Worm (Caenorhabditis elegans) whole organism, L2 larva: ENCODE measurements around the gene ZK813.6.

Source experiments
- F13H6.1 ChIP-seq: sonication (generic microtip); optimal IDR thresholded peaks from 2 replicates; lab custom pipeline; 2016; ENCODE audit warnings: missing genetic modification characterization, missing compliant biosample characterization
- aly-2 ChIP-seq: fragments of 150-350 bp; optimal IDR thresholded peaks from 2 replicates; lab custom pipeline; 2014; ENCODE audit warnings: missing biosample characterization, missing genetic modification characterization
- ceh-82 ChIP-seq: fragments of 150-350 bp; optimal IDR thresholded peaks from 2 replicates; lab custom pipeline; 2014; ENCODE audit warnings: missing biosample characterization, missing genetic modification characterization
- egl-27 ChIP-seq: sonication (generic microtip); optimal IDR thresholded peaks from 3 replicates; lab custom pipeline; 2017; ENCODE audit warnings: missing biosample characterization, missing genetic modification reagents, missing genetic modification characterization
- fos-1 ChIP-seq: fragments of 150-350 bp; optimal IDR thresholded peaks from 2 replicates; lab custom pipeline; 2014; ENCODE audit warnings: missing biosample characterization, missing genetic modification characterization
- nhr-237 ChIP-seq: fragments of 150-350 bp; optimal IDR thresholded peaks from 2 replicates; lab custom pipeline; 2014; ENCODE audit warnings: missing biosample characterization, missing genetic modification characterization
- unc-62 ChIP-seq: fragments of 150-350 bp; optimal IDR thresholded peaks from 2 replicates; lab custom pipeline; 2014; ENCODE audit warnings: missing biosample characterization, missing genetic modification reagents, missing genetic modification characterization

DNA sequence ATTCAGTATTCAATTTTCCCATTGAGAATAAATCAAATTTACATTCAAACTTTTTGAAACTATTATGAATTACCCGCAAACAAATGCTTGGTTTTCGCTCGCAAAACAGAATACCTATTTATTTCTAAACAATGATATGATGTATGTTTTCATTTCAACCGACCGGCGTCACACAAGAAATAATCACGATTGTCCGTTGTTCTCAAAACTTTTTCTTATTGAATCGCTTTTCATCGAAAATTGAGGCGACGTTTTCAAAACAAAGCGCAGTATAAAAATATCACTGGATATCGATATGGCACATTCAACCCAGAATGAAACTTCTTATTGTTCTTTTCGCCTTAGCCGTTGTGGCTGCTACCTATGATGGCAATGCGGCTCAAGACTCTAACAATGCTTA lies 16.9 kb downstream of the ZK813.6 start, which contains the start of gene ZK813.3:
- TF ChIP-seq F13H6.1 (tag; lab: Kevin White, UChicago) (no peak), aly-2 (no peak), fos-1 (tag; lab: Kevin White, UChicago) (no peak), ceh-82 (tag; lab: Kevin White, UChicago) (no peak), egl-27 (tag; lab: Kevin White, UChicago) (no peak), nhr-237 (tag; lab: Kevin White, UChicago) (no peak), unc-62 (GFP tag; lab: Kevin White, UChicago) (no peak)
